Worm (Caenorhabditis elegans) whole organism, early embryonic: ENCODE measurements around the gene C18G1.6.

Experiments
- ama-1 ChIP-seq: fragments of 150-350 bp; optimal IDR thresholded peaks from 2 replicates; lab custom pipeline; 2014
- ceh-36 ChIP-seq: sonication (generic microtip); optimal IDR thresholded peaks from 2 replicates; lab custom pipeline; 2016; ENCODE audit warnings: missing genetic modification characterization, inconsistent platforms, missing compliant biosample characterization
- hmg-4 ChIP-seq: fragments of 200-800 bp; sonication (Bioruptor generic); optimal IDR thresholded peaks from 2 replicates; lab custom pipeline; 2018; ENCODE audit warnings: mild to moderate bottlenecking, missing genetic modification characterization, missing compliant biosample characterization
- hnd-1 ChIP-seq: sonication (generic microtip); optimal IDR thresholded peaks from 2 replicates; lab custom pipeline; 2016; ENCODE audit warnings: missing genetic modification characterization, missing compliant biosample characterization
- scrt-1 ChIP-seq: fragments of 200-800 bp; sonication (Bioruptor generic); IDR thresholded peaks from 2 replicates; pipeline ENCODE4 v1.3.6; 2022; ENCODE audit warnings: missing genetic modification characterization, missing compliant biosample characterization
- sea-1 ChIP-seq: fragments of 200-800 bp; sonication (Bioruptor generic); conservative IDR thresholded peaks from 2 replicates; pipeline ENCODE4 v1.3.6; 2022; ENCODE audit warnings: missing genetic modification characterization, missing compliant biosample characterization
- tbx-37 ChIP-seq: fragments of 200-800 bp; sonication (Bioruptor generic); conservative IDR thresholded peaks from 2 replicates; pipeline ENCODE4 v1.3.6; 2022; ENCODE audit warnings: missing genetic modification reagents, missing genetic modification characterization, missing compliant biosample characterization
- tra-4 ChIP-seq: sonication (generic microtip); optimal IDR thresholded peaks from 2 replicates; lab custom pipeline; 2017; ENCODE audit warnings: missing genetic modification characterization, missing compliant biosample characterization

ce11 chrV:4742190-4742589 is 8.2 kb upstream of the C18G1.6 start, which contains the start of gene ugt-61:
- TF ChIP-seq ama-1 (lab: Kevin White, UChicago) = no peak
- TF ChIP-seq sea-1 (GFP tag; lab: Robert Waterston, UW) = no peak
- TF ChIP-seq scrt-1 = no peak
- no peak for TF ChIP-seq ceh-36 (tag; lab: Kevin White, UChicago)
- no peak for TF ChIP-seq hmg-4 (GFP tag; lab: Kevin White, UChicago)
- no peak for TF ChIP-seq tbx-37 (GFP tag; lab: Robert Waterston, UW)
- no peak for TF ChIP-seq hnd-1 (tag; lab: Kevin White, UChicago)
- no peak for TF ChIP-seq tra-4 (tag; lab: Kevin White, UChicago)
